Fruit fly (Drosophila melanogaster) whole organism, prepupa: Measurements from ENCODE around the gene msi.

Experiments used
- Blimp-1 ChIP-seq: fragments of 200-800 bp; sonication (Bioruptor generic); optimal IDR thresholded peaks from 3 replicates; lab custom pipeline; 2017; ENCODE audit warnings: missing biosample characterization, missing genetic modification characterization, mild to moderate bottlenecking, moderate library complexity, missing genetic modification reagents
- CG10631 ChIP-seq: fragments of 200-800 bp; sonication (Bioruptor generic); optimal IDR thresholded peaks from 2 replicates; lab custom pipeline; 2016; ENCODE audit warnings: missing biosample characterization, missing genetic modification characterization
- CG10669 ChIP-seq: fragments of 200-800 bp; sonication (Bioruptor generic); optimal IDR thresholded peaks from 3 replicates; lab custom pipeline; 2018; ENCODE audit warnings: missing biosample characterization, mild to moderate bottlenecking, missing genetic modification characterization, moderate library complexity
- CG11762 ChIP-seq: fragments of 200-800 bp; sonication (Bioruptor generic); optimal IDR thresholded peaks from 3 replicates; lab custom pipeline; 2016; ENCODE audit warnings: missing biosample characterization, missing genetic modification characterization; ENCODE audit not compliant: insufficient read depth
- CG15336 ChIP-seq: fragments of 200-800 bp; sonication (Bioruptor generic); IDR thresholded peaks from 2 replicates; pipeline ENCODE4 v1.3.6; 2022; ENCODE audit warnings: missing biosample characterization, missing genetic modification characterization
- CG1621 ChIP-seq: fragments of 200-800 bp; sonication (Bioruptor generic); optimal IDR thresholded peaks from 3 replicates; lab custom pipeline; 2018; ENCODE audit warnings: missing biosample characterization, mild to moderate bottlenecking, missing genetic modification characterization
- CG16779 ChIP-seq: fragments of 200-800 bp; sonication (Bioruptor generic); optimal IDR thresholded peaks from 3 replicates; lab custom pipeline; 2017; ENCODE audit warnings: missing biosample characterization, mild to moderate bottlenecking, missing genetic modification characterization
- CG3032 ChIP-seq: fragments of 200-800 bp; optimal IDR thresholded peaks from 2 replicates; lab custom pipeline; 2019; ENCODE audit warnings: missing biosample characterization, mild to moderate bottlenecking, missing genetic modification characterization, moderate library complexity
- CG31627 ChIP-seq: fragments of 200-800 bp; sonication (Bioruptor generic); optimal IDR thresholded peaks from 3 replicates; lab custom pipeline; 2016; ENCODE audit warnings: missing biosample characterization, missing genetic modification characterization
- CG34406 ChIP-seq: fragments of 200-800 bp; sonication (Bioruptor generic); optimal IDR thresholded peaks from 3 replicates; lab custom pipeline; 2016; ENCODE audit warnings: missing biosample characterization, missing genetic modification characterization
- CG3919 ChIP-seq: fragments of 200-800 bp; sonication (Bioruptor generic); optimal IDR thresholded peaks from 3 replicates; lab custom pipeline; 2016; ENCODE audit warnings: missing biosample characterization, missing genetic modification characterization
- CG4318 ChIP-seq: fragments of 200-800 bp; sonication (Bioruptor generic); optimal IDR thresholded peaks from 3 replicates; lab custom pipeline; 2017; ENCODE audit warnings: missing biosample characterization, mild to moderate bottlenecking, missing genetic modification characterization
- CG6163 ChIP-seq: fragments of 200-800 bp; sonication (Bioruptor generic); IDR thresholded peaks from 3 replicates; pipeline ENCODE4 v1.3.6; 2022; ENCODE audit warnings: missing biosample characterization, missing genetic modification characterization
- CG6276 ChIP-seq: fragments of 200-800 bp; sonication (Bioruptor generic); optimal IDR thresholded peaks from 2 replicates; lab custom pipeline; 2017; ENCODE audit warnings: missing biosample characterization, mild to moderate bottlenecking, missing genetic modification characterization
- CG6792 ChIP-seq: fragments of 200-800 bp; sonication (Bioruptor generic); optimal IDR thresholded peaks from 3 replicates; lab custom pipeline; 2016; ENCODE audit warnings: missing biosample characterization, missing genetic modification characterization
- CG6808 ChIP-seq: fragments of 200-800 bp; sonication (Bioruptor generic); optimal IDR thresholded peaks from 3 replicates; lab custom pipeline; 2017; ENCODE audit warnings: missing biosample characterization, missing genetic modification characterization, mild to moderate bottlenecking, moderate library complexity, missing genetic modification reagents
- CG6854 ChIP-seq: fragments of 200-800 bp; sonication (Bioruptor generic); optimal IDR thresholded peaks from 2 replicates; lab custom pipeline; 2017; ENCODE audit warnings: missing biosample characterization, mild to moderate bottlenecking, missing genetic modification characterization
- CG8119 ChIP-seq: fragments of 200-800 bp; sonication (Bioruptor generic); IDR thresholded peaks from 3 replicates; pipeline ENCODE4 v1.3.6; 2022; ENCODE audit warnings: missing biosample characterization, missing genetic modification characterization
- CG8632 ChIP-seq: fragments of 200-800 bp; sonication (Bioruptor generic); optimal IDR thresholded peaks from 3 replicates; lab custom pipeline; 2016; ENCODE audit warnings: missing biosample characterization, missing genetic modification characterization
- Eip75B ChIP-seq: fragments of 200-800 bp; sonication (Bioruptor generic); optimal IDR thresholded peaks from 3 replicates; lab custom pipeline; 2016; ENCODE audit warnings: missing biosample characterization, missing genetic modification characterization
- Eip78C ChIP-seq: fragments of 200-800 bp; sonication (Bioruptor generic); peaks from one replicate; lab custom pipeline; 2016; ENCODE audit warnings: missing biosample characterization, missing genetic modification characterization
- Eip93F ChIP-seq: fragments of 200-800 bp; sonication (Bioruptor generic); optimal IDR thresholded peaks from 2 replicates; lab custom pipeline; 2016; ENCODE audit warnings: missing biosample characterization, mild to moderate bottlenecking, missing genetic modification characterization
- Ets21C ChIP-seq: fragments of 200-800 bp; sonication (Bioruptor generic); optimal IDR thresholded peaks from 3 replicates; lab custom pipeline; 2016; ENCODE audit warnings: missing biosample characterization, missing genetic modification characterization
- Ets96B ChIP-seq: fragments of 200-800 bp; optimal IDR thresholded peaks from 2 replicates; lab custom pipeline; 2019; ENCODE audit warnings: missing biosample characterization, mild to moderate bottlenecking, missing genetic modification characterization, moderate library complexity
- Hr39 ChIP-seq: fragments of 200-800 bp; sonication (Bioruptor generic); optimal IDR thresholded peaks from 2 replicates; lab custom pipeline; 2016; ENCODE audit warnings: missing biosample characterization, missing genetic modification characterization
- Hr4 ChIP-seq: fragments of 200-800 bp; sonication (Bioruptor generic); optimal IDR thresholded peaks from 3 replicates; lab custom pipeline; 2016; ENCODE audit warnings: missing biosample characterization, missing genetic modification characterization
- Lpt ChIP-seq: fragments of 200-800 bp; sonication (Bioruptor generic); optimal IDR thresholded peaks from 3 replicates; lab custom pipeline; 2016; ENCODE audit warnings: missing biosample characterization, missing genetic modification characterization
- Met ChIP-seq: fragments of 200-800 bp; sonication (Bioruptor generic); optimal IDR thresholded peaks from 3 replicates; lab custom pipeline; 2016; ENCODE audit warnings: missing biosample characterization, missing genetic modification characterization
- OdsH ChIP-seq: fragments of 200-800 bp; sonication (Bioruptor generic); optimal IDR thresholded peaks from 3 replicates; lab custom pipeline; 2016; ENCODE audit warnings: missing biosample characterization, missing genetic modification characterization
- Smox ChIP-seq: fragments of 200-800 bp; sonication (Bioruptor generic); optimal IDR thresholded peaks from 3 replicates; lab custom pipeline; 2016; ENCODE audit warnings: missing biosample characterization, missing genetic modification characterization
- Sox102F ChIP-seq: fragments of 200-800 bp; sonication (Bioruptor generic); optimal IDR thresholded peaks from 2 replicates; lab custom pipeline; 2016; ENCODE audit warnings: missing biosample characterization, mild to moderate bottlenecking, missing genetic modification characterization
- Sox14 ChIP-seq: fragments of 200-800 bp; sonication (Bioruptor generic); optimal IDR thresholded peaks from 3 replicates; lab custom pipeline; 2016; ENCODE audit warnings: missing biosample characterization, missing genetic modification characterization
- Sox15 ChIP-seq: fragments of 200-800 bp; sonication (Bioruptor generic); optimal IDR thresholded peaks from 3 replicates; lab custom pipeline; 2016; ENCODE audit warnings: missing biosample characterization, missing genetic modification characterization
- achi ChIP-seq: fragments of 200-800 bp; sonication (Bioruptor generic); optimal IDR thresholded peaks from 3 replicates; lab custom pipeline; 2016; ENCODE audit warnings: missing biosample characterization, missing genetic modification characterization
- acj6 ChIP-seq: fragments of 200-800 bp; sonication (Bioruptor generic); optimal IDR thresholded peaks from 3 replicates; lab custom pipeline; 2016; ENCODE audit warnings: missing biosample characterization, missing genetic modification characterization
- cyc ChIP-seq: fragments of 200-800 bp; sonication (Bioruptor generic); optimal IDR thresholded peaks from 3 replicates; lab custom pipeline; 2016; ENCODE audit warnings: missing biosample characterization, missing genetic modification characterization
- dac ChIP-seq: fragments of 200-800 bp; sonication (Bioruptor generic); optimal IDR thresholded peaks from 2 replicates; lab custom pipeline; 2017; ENCODE audit warnings: missing biosample characterization, mild to moderate bottlenecking, missing genetic modification characterization
- eg ChIP-seq: fragments of 200-800 bp; sonication (Bioruptor generic); IDR thresholded peaks from 3 replicates; pipeline ENCODE4 v1.3.6; 2022; ENCODE audit warnings: missing biosample characterization, missing genetic modification characterization
- esn ChIP-seq: fragments of 200-800 bp; sonication (Bioruptor generic); optimal IDR thresholded peaks from 2 replicates; lab custom pipeline; 2016; ENCODE audit warnings: missing biosample characterization, mild to moderate bottlenecking, missing genetic modification characterization, moderate library complexity
- fd59A ChIP-seq: fragments of 200-800 bp; sonication (Bioruptor generic); optimal IDR thresholded peaks from 2 replicates; lab custom pipeline; 2017; ENCODE audit warnings: missing biosample characterization, mild to moderate bottlenecking, missing genetic modification characterization, missing genetic modification reagents
- fd85E ChIP-seq: fragments of 200-800 bp; sonication (Bioruptor generic); optimal IDR thresholded peaks from 3 replicates; lab custom pipeline; 2016; ENCODE audit warnings: missing biosample characterization, missing genetic modification characterization
- lz ChIP-seq: fragments of 200-800 bp; sonication (Bioruptor generic); optimal IDR thresholded peaks from 3 replicates; lab custom pipeline; 2016; ENCODE audit warnings: missing biosample characterization, missing genetic modification characterization
- net ChIP-seq: fragments of 200-800 bp; sonication (Bioruptor generic); optimal IDR thresholded peaks from 3 replicates; lab custom pipeline; 2016; ENCODE audit warnings: missing biosample characterization, missing genetic modification characterization
- pdm3 ChIP-seq: fragments of 200-800 bp; sonication (Bioruptor generic); optimal IDR thresholded peaks from 3 replicates; lab custom pipeline; 2016; ENCODE audit warnings: missing biosample characterization, missing genetic modification characterization
- salr ChIP-seq, 2 experiments: fragments of 200-800 bp; sonication (Bioruptor generic); optimal IDR thresholded peaks; 3 replicates each; lab custom pipeline; 2016 to 2018; ENCODE audit warnings: missing biosample characterization in 2 of 2, missing genetic modification characterization in 2 of 2, mild to moderate bottlenecking in 1 of 2
- spab ChIP-seq: fragments of 200-800 bp; sonication (Bioruptor generic); optimal IDR thresholded peaks from 2 replicates; lab custom pipeline; 2017; ENCODE audit warnings: missing biosample characterization, mild to moderate bottlenecking, missing genetic modification characterization, missing genetic modification reagents
- ss ChIP-seq, 2 experiments: fragments of 200-800 bp; sonication (Bioruptor generic); optimal IDR thresholded peaks; 2 replicates in 1 of 2; 3 replicates in 1 of 2; lab custom pipeline; 2017 to 2018; ENCODE audit warnings: mild to moderate bottlenecking in 2 of 2, missing biosample characterization in 2 of 2, missing genetic modification characterization in 2 of 2, moderate library complexity in 1 of 2
- svp ChIP-seq: fragments of 200-800 bp; sonication (Bioruptor generic); peaks from one replicate; lab custom pipeline; 2016; ENCODE audit warnings: missing biosample characterization, missing genetic modification characterization
- topi ChIP-seq: fragments of 200-800 bp; sonication (Bioruptor generic); optimal IDR thresholded peaks from 3 replicates; lab custom pipeline; 2016; ENCODE audit warnings: missing biosample characterization, missing genetic modification characterization

msi gene

dm6 chr3R:25631079-25631478, 115.2 kb downstream of the msi start (continued):
- peak; percentile 18 for TF ChIP-seq acj6
- TF ChIP-seq fd59A (GFP tag; lab: Kevin White, UChicago): peak; percentile 13
- peak; percentile 15 for TF ChIP-seq Ets96B (tag; lab: Kevin White, UChicago)
- TF ChIP-seq CG6163: peak; percentile 25; the same call in 1 of the 3 replicates
- TF ChIP-seq Ets21C: no peak
- TF ChIP-seq eg (GFP tag; lab: Robert Waterston, UW): no peak
- TF ChIP-seq CG6792 (GFP tag; lab: Kevin White, UChicago): peak; percentile 47
- TF ChIP-seq Hr39 (GFP tag; lab: Kevin White, UChicago): peak; percentile 43
- TF ChIP-seq salr (GFP tag; optimal IDR thresholded peaks at IDR 0.05; lab: Kevin White, UChicago): no peak
- no peak for TF ChIP-seq CG6276
- peak; percentile 48 for TF ChIP-seq cyc (GFP tag; lab: Kevin White, UChicago)
- peak; percentile 55 for TF ChIP-seq lz (GFP tag; lab: Kevin White, UChicago)
- peak; percentile 17 for TF ChIP-seq CG11762
- TF ChIP-seq svp: peak; percentile 55
- TF ChIP-seq topi: peak; percentile 45
- no peak for TF ChIP-seq CG6854 (GFP tag; lab: Kevin White, UChicago)
- TF ChIP-seq CG8119 (GFP tag; lab: Robert Waterston, UW): no peak

- TF ChIP-seq CG6163 (peak; percentile 63; the same call in 2 of the 3 replicates), ss (GFP tag; optimal IDR thresholded peaks at IDR 0.05; lab: Kevin White, UChicago) (no peak), Hr39 (GFP tag; lab: Kevin White, UChicago) (peak; percentile 88), Lpt (GFP tag; lab: Kevin White, UChicago) (no peak), CG6792 (GFP tag; lab: Kevin White, UChicago) (peak; percentile 74), CG8119 (GFP tag; lab: Robert Waterston, UW) (no peak), CG31627 (peak; percentile 87), esn (GFP tag; lab: Kevin White, UChicago) (peak; percentile 91), Ets21C (peak; percentile 77), Eip93F (GFP tag; lab: Kevin White, UChicago) (peak; percentile 48), Eip75B (GFP tag; lab: Kevin White, UChicago) (peak; percentile 63), fd85E (GFP tag; lab: Kevin White, UChicago) (no peak), CG8632 (GFP tag; lab: Kevin White, UChicago) (peak; percentile 68), CG10631 (GFP tag; lab: Kevin White, UChicago) (peak; percentile 42), fd59A (GFP tag; lab: Kevin White, UChicago) (no peak), eg (GFP tag; lab: Robert Waterston, UW) (0 out of 3 replicates have a peak, but pooled peaks have one; percentile 17), Sox15 (peak; percentile 50), Sox102F (GFP tag; lab: Kevin White, UChicago) (peak; percentile 86), CG6808 (GFP tag; lab: Kevin White, UChicago) (no peak), CG16779 (no peak), net (GFP tag; lab: Kevin White, UChicago) (peak; percentile 51), CG15336 (GFP tag; lab: Robert Waterston, UW) (no peak), CG4318 (GFP tag; lab: Kevin White, UChicago) (no peak), CG3919 (GFP tag; lab: Kevin White, UChicago) (peak; percentile 80), lz (GFP tag; lab: Kevin White, UChicago) (peak; percentile 81), dac (GFP tag; lab: Kevin White, UChicago) (no peak), Hr4 (GFP tag; lab: Kevin White, UChicago) (no peak), Blimp-1 (GFP tag; lab: Kevin White, UChicago) (peak; percentile 66), CG6854 (GFP tag; lab: Kevin White, UChicago) (peak; percentile 85), Sox14 (GFP tag; lab: Kevin White, UChicago) (peak; percentile 65), OdsH (GFP tag; lab: Kevin White, UChicago) (peak; percentile 70), CG1621 (tag; lab: Kevin White, UChicago) (no peak), Met (peak; percentile 89), CG34406 (GFP tag; lab: Kevin White, UChicago) (peak; percentile 68), Eip78C (GFP tag; lab: Kevin White, UChicago) (peak; percentile 83), svp (peak; percentile 95), pdm3 (peak; percentile 67), CG3032 (tag; lab: Kevin White, UChicago) (peak; percentile 16), CG10669 (GFP tag; lab: Kevin White, UChicago) (no peak), achi (GFP tag; lab: Kevin White, UChicago) (peak; percentile 53), Smox (peak; percentile 85), spab (no peak)
Measured at dm6 chr3R:25633865-25634460, 118.0 kb downstream of the msi start.
